Worm (Caenorhabditis elegans): Measurements from ENCODE around the gene gem-4.

ce11 chrIV:11771064-11771463 is 25.6 kb downstream of the gem-4 start:
- TF ChIP-seq mdl-1 (tag; optimal IDR thresholded peaks at IDR 0.05) (no peak), elt-2 (tag; optimal IDR thresholded peaks at IDR 0.05) (peak; percentile 91), pha-4 (tag; optimal IDR thresholded peaks at IDR 0.05) (peak; percentile 7), ztf-11 (tag; optimal IDR thresholded peaks at IDR 0.05) (no peak), ceh-82 (tag; optimal IDR thresholded peaks at IDR 0.05) (no peak), skn-1 (tag; optimal IDR thresholded peaks at IDR 0.05) (no peak)

Data from whole organism, L3 larva.